Worm (Caenorhabditis elegans) whole organism, L1 larva: Measurements from ENCODE around the gene nas-11.

Source experiments
- aly-2 ChIP-seq: fragments of 150-350 bp; optimal IDR thresholded peaks from 2 replicates; lab custom pipeline; 2014; ENCODE audit warnings: missing biosample characterization, missing genetic modification characterization
- ceh-63 ChIP-seq: fragments of 200-800 bp; sonication (Bioruptor generic); optimal IDR thresholded peaks from 2 replicates; lab custom pipeline; 2018; ENCODE audit warnings: mild to moderate bottlenecking, missing genetic modification characterization, missing compliant biosample characterization
- efl-3 ChIP-seq: fragments of 200-800 bp; sonication (Bioruptor generic); optimal IDR thresholded peaks from 2 replicates; lab custom pipeline; 2018; ENCODE audit warnings: mild to moderate bottlenecking, missing genetic modification characterization, missing compliant biosample characterization
- ets-5 ChIP-seq: fragments of 200-800 bp; sonication (Bioruptor generic); IDR thresholded peaks from 2 replicates; pipeline ENCODE4 v1.3.6; 2022; ENCODE audit warnings: missing genetic modification characterization, missing compliant biosample characterization
- fkh-8 ChIP-seq: sonication (generic microtip); optimal IDR thresholded peaks from 2 replicates; lab custom pipeline; 2016; ENCODE audit warnings: mild to moderate bottlenecking, missing genetic modification characterization, missing compliant biosample characterization
- lin-13 ChIP-seq: fragments of 150-350 bp; optimal IDR thresholded peaks from 2 replicates; lab custom pipeline; 2014; ENCODE audit warnings: missing biosample characterization, missing genetic modification reagents, missing genetic modification characterization
- nhr-76 ChIP-seq: sonication (generic microtip); optimal IDR thresholded peaks from 2 replicates; lab custom pipeline; 2017; ENCODE audit warnings: missing biosample characterization, missing genetic modification characterization
- unc-62 ChIP-seq: fragments of 150-350 bp; optimal IDR thresholded peaks from 2 replicates; lab custom pipeline; 2014; ENCODE audit warnings: missing biosample characterization, missing genetic modification reagents, missing genetic modification characterization

- TF ChIP-seq aly-2 (tag; lab: Kevin White, UChicago) (no peak), efl-3 (GFP tag; lab: Kevin White, UChicago) (no peak), ets-5 (no peak), nhr-76 (tag; lab: Kevin White, UChicago) (no peak), fkh-8 (tag; lab: Kevin White, UChicago) (no peak), lin-13 (GFP tag; lab: Kevin White, UChicago) (no peak), ceh-63 (no peak), unc-62 (GFP tag; lab: Kevin White, UChicago) (no peak)
Observed at ce11 chrX:6743344-6743743, 30.0 kb downstream of the nas-11 start.
